Fruit fly (Drosophila melanogaster) whole organism, embryonic: Measurements from ENCODE around the gene CG43954.

Experiments
- Ada2b ChIP-seq: fragments of 200-800 bp; sonication (Bioruptor generic); IDR thresholded peaks from 2 replicates; pipeline ENCODE4 v1.3.6; 2022; ENCODE audit warnings: missing biosample characterization, missing genetic modification characterization
- Adf1 ChIP-seq: fragments of 200-800 bp; sonication (Bioruptor generic); IDR thresholded peaks from 2 replicates; pipeline ENCODE4 v1.3.6; 2022; ENCODE audit warnings: missing biosample characterization, missing genetic modification characterization
- B-H1 ChIP-seq: fragments of 200-800 bp; sonication (Bioruptor generic); IDR thresholded peaks from 3 replicates; pipeline ENCODE4 v1.3.6; 2022; ENCODE audit warnings: missing biosample characterization, missing genetic modification characterization
- BtbVII ChIP-seq: fragments of 200-800 bp; sonication (Bioruptor generic); optimal IDR thresholded peaks from 3 replicates; lab custom pipeline; 2017; ENCODE audit warnings: missing biosample characterization, mild to moderate bottlenecking, missing genetic modification characterization
- C15 ChIP-seq: fragments of 200-800 bp; sonication (Bioruptor generic); IDR thresholded peaks from 3 replicates; pipeline ENCODE4 v1.3.6; 2022; ENCODE audit warnings: missing biosample characterization, missing genetic modification characterization
- CG10543 ChIP-seq: fragments of 200-800 bp; sonication (Bioruptor generic); optimal IDR thresholded peaks from 3 replicates; lab custom pipeline; 2017; ENCODE audit warnings: missing biosample characterization, mild to moderate bottlenecking, missing genetic modification characterization, moderate library complexity
- CG11093 ChIP-seq: fragments of 200-800 bp; sonication (Bioruptor generic); IDR thresholded peaks from 3 replicates; pipeline ENCODE4 v1.3.6; 2022; ENCODE audit warnings: missing biosample characterization, missing genetic modification characterization
- CG13775 ChIP-seq: fragments of 200-800 bp; sonication (Bioruptor generic); optimal IDR thresholded peaks from 3 replicates; lab custom pipeline; 2017; ENCODE audit warnings: missing biosample characterization, mild to moderate bottlenecking, missing genetic modification characterization
- CG14014 ChIP-seq: fragments of 200-800 bp; sonication (Bioruptor generic); IDR thresholded peaks from 2 replicates; pipeline ENCODE4 v1.3.6; 2022; ENCODE audit warnings: missing biosample characterization, missing genetic modification characterization
- CG14667 ChIP-seq: fragments of 200-800 bp; sonication (Bioruptor generic); IDR thresholded peaks from 2 replicates; pipeline ENCODE4 v1.3.6; 2022; ENCODE audit warnings: missing biosample characterization, missing genetic modification characterization
- CG14710 ChIP-seq: fragments of 200-800 bp; sonication (Bioruptor generic); optimal IDR thresholded peaks from 3 replicates; lab custom pipeline; 2019; ENCODE audit warnings: missing biosample characterization, mild to moderate bottlenecking, missing genetic modification characterization, moderate library complexity
- CG15696 ChIP-seq: fragments of 200-800 bp; sonication (Bioruptor generic); optimal IDR thresholded peaks from 2 replicates; lab custom pipeline; 2019; ENCODE audit warnings: missing biosample characterization, mild to moderate bottlenecking, missing genetic modification characterization, moderate library complexity
- CG17328 ChIP-seq: fragments of 200-800 bp; sonication (Bioruptor generic); IDR thresholded peaks from 2 replicates; pipeline ENCODE4 v1.3.6; 2022; ENCODE audit warnings: missing biosample characterization, missing genetic modification characterization
- CG18476 ChIP-seq: fragments of 200-800 bp; sonication (Bioruptor generic); optimal IDR thresholded peaks from 2 replicates; lab custom pipeline; 2016; ENCODE audit warnings: missing biosample characterization, mild to moderate bottlenecking, missing genetic modification characterization
- CG18619 ChIP-seq: fragments of 200-800 bp; sonication (Bioruptor generic); optimal IDR thresholded peaks from 3 replicates; lab custom pipeline; 2017; ENCODE audit warnings: missing biosample characterization, mild to moderate bottlenecking, missing genetic modification characterization
- CG2202 ChIP-seq: fragments of 200-800 bp; sonication (Bioruptor generic); optimal IDR thresholded peaks from 2 replicates; lab custom pipeline; 2018; ENCODE audit warnings: missing biosample characterization, mild to moderate bottlenecking, missing genetic modification characterization
- CG3281 ChIP-seq: fragments of 200-800 bp; sonication (Bioruptor generic); optimal IDR thresholded peaks from 3 replicates; lab custom pipeline; 2017; ENCODE audit warnings: missing biosample characterization, mild to moderate bottlenecking, missing genetic modification characterization
- CG34422 ChIP-seq: fragments of 200-800 bp; sonication (Bioruptor generic); IDR thresholded peaks from 3 replicates; pipeline ENCODE4 v1.3.6; 2022; ENCODE audit warnings: missing biosample characterization, missing genetic modification characterization
- CG4360 ChIP-seq: fragments of 200-800 bp; sonication (Bioruptor generic); IDR thresholded peaks from 2 replicates; pipeline ENCODE4 v1.3.6; 2022; ENCODE audit warnings: missing biosample characterization, missing genetic modification characterization
- CG4617 ChIP-seq: fragments of 200-800 bp; sonication (Bioruptor generic); optimal IDR thresholded peaks from 3 replicates; lab custom pipeline; 2016; ENCODE audit warnings: missing biosample characterization, missing genetic modification characterization, borderline replicate concordance
- CG4730 ChIP-seq: fragments of 200-800 bp; sonication (Bioruptor generic); IDR thresholded peaks from 2 replicates; pipeline ENCODE4 v1.3.6; 2022; ENCODE audit warnings: missing biosample characterization, missing genetic modification characterization
- CG6254 ChIP-seq: fragments of 200-800 bp; sonication (Bioruptor generic); optimal IDR thresholded peaks from 3 replicates; lab custom pipeline; 2017; ENCODE audit warnings: mild to moderate bottlenecking, missing biosample characterization, missing genetic modification reagents, missing genetic modification characterization
- CG8359 ChIP-seq: fragments of 200-800 bp; sonication (Bioruptor generic); optimal IDR thresholded peaks from 2 replicates; lab custom pipeline; 2017; ENCODE audit warnings: missing biosample characterization, mild to moderate bottlenecking, missing genetic modification characterization, borderline replicate concordance
- Deaf1 ChIP-seq: fragments of 200-800 bp; optimal IDR thresholded peaks from 3 replicates; lab custom pipeline; 2019; ENCODE audit warnings: missing biosample characterization, mild to moderate bottlenecking, missing genetic modification characterization, moderate library complexity
- Dip3 ChIP-seq: fragments of 200-800 bp; sonication (Bioruptor generic); optimal IDR thresholded peaks from 3 replicates; lab custom pipeline; 2016; ENCODE audit warnings: missing biosample characterization, missing genetic modification characterization
- HLH54F ChIP-seq: fragments of 200-800 bp; sonication (Bioruptor generic); optimal IDR thresholded peaks from 3 replicates; lab custom pipeline; 2016; ENCODE audit warnings: missing biosample characterization, missing genetic modification characterization
- Hey ChIP-seq: fragments of 200-800 bp; sonication (Bioruptor generic); optimal IDR thresholded peaks from 3 replicates; lab custom pipeline; 2018; ENCODE audit warnings: missing biosample characterization, mild to moderate bottlenecking, missing genetic modification characterization
- Hsf ChIP-seq: fragments of 200-800 bp; sonication (Bioruptor generic); optimal IDR thresholded peaks from 3 replicates; lab custom pipeline; 2016; ENCODE audit warnings: missing biosample characterization, missing genetic modification characterization
- Lpt ChIP-seq: fragments of >200 bp; optimal IDR thresholded peaks from 2 replicates; lab custom pipeline; 2018; ENCODE audit warnings: missing biosample characterization, missing genetic modification characterization
- Mad ChIP-seq: fragments of 200-800 bp; sonication (Bioruptor generic); optimal IDR thresholded peaks from 2 replicates; lab custom pipeline; 2016; ENCODE audit warnings: missing biosample characterization, missing genetic modification characterization
- Nf-YA ChIP-seq: fragments of 200-800 bp; sonication (Bioruptor generic); IDR thresholded peaks from 2 replicates; pipeline ENCODE4 v1.3.6; 2022; ENCODE audit warnings: missing biosample characterization, missing genetic modification characterization
- PHDP ChIP-seq: fragments of 200-800 bp; sonication (Bioruptor generic); optimal IDR thresholded peaks from 3 replicates; lab custom pipeline; 2018; ENCODE audit warnings: missing biosample characterization, mild to moderate bottlenecking, missing genetic modification characterization, moderate library complexity
- esg ChIP-seq: fragments of 200-800 bp; sonication (Bioruptor generic); conservative IDR thresholded peaks from 2 replicates; pipeline ENCODE4 v1.3.6; 2022; ENCODE audit warnings: missing biosample characterization, missing genetic modification characterization
- fu2 ChIP-seq: fragments of 200-800 bp; sonication (Bioruptor generic); optimal IDR thresholded peaks from 2 replicates; lab custom pipeline; 2016; ENCODE audit warnings: missing biosample characterization, missing genetic modification characterization
- lab ChIP-seq: fragments of 200-800 bp; sonication (Bioruptor generic); optimal IDR thresholded peaks from 3 replicates; lab custom pipeline; 2017; ENCODE audit warnings: missing biosample characterization, missing genetic modification characterization, mild to moderate bottlenecking, moderate library complexity, missing genetic modification reagents
- lbe ChIP-seq: fragments of 200-800 bp; sonication (Bioruptor generic); optimal IDR thresholded peaks from 2 replicates; lab custom pipeline; 2016; ENCODE audit warnings: missing biosample characterization, mild to moderate bottlenecking, missing genetic modification characterization
- lola ChIP-seq, 3 experiments: fragments of >200 bp in 2 of 3; fragments of 200-800 bp in 1 of 3; sonication (Bioruptor generic) in 1 of 3; optimal IDR thresholded peaks; 2 replicates each; lab custom pipeline; 2017 to 2019; ENCODE audit warnings: missing biosample characterization in 3 of 3, missing genetic modification characterization in 3 of 3, mild to moderate bottlenecking in 1 of 3, moderate library complexity in 1 of 3
- onecut ChIP-seq: fragments of 200-800 bp; sonication (Bioruptor generic); IDR thresholded peaks from 2 replicates; pipeline ENCODE4 v1.3.6; 2022; ENCODE audit warnings: missing biosample characterization, missing genetic modification characterization
- phol ChIP-seq: fragments of 200-800 bp; sonication (Bioruptor generic); optimal IDR thresholded peaks from 3 replicates; lab custom pipeline; 2018; ENCODE audit warnings: missing biosample characterization, mild to moderate bottlenecking, missing genetic modification characterization, moderate library complexity
- pros ChIP-seq: fragments of 200-800 bp; sonication (Bioruptor generic); optimal IDR thresholded peaks from 3 replicates; lab custom pipeline; 2019; ENCODE audit warnings: missing biosample characterization, mild to moderate bottlenecking, missing genetic modification characterization, moderate library complexity
- psq ChIP-seq: fragments of 200-800 bp; sonication (Bioruptor generic); optimal IDR thresholded peaks from 2 replicates; lab custom pipeline; 2017; ENCODE audit warnings: missing biosample characterization, missing genetic modification characterization
- sc ChIP-seq, 3 experiments: fragments of >200 bp in 2 of 3; fragments of 200-800 bp in 1 of 3; sonication (Bioruptor generic) in 1 of 3; optimal IDR thresholded peaks; 2 replicates in 2 of 3; 3 replicates in 1 of 3; lab custom pipeline; 2017; ENCODE audit warnings: mild to moderate bottlenecking in 1 of 3, missing biosample characterization in 1 of 3, missing genetic modification characterization in 1 of 3, missing genetic modification reagents in 1 of 3
- slp2 ChIP-seq: fragments of 200-800 bp; sonication (Bioruptor generic); optimal IDR thresholded peaks from 2 replicates; lab custom pipeline; 2016; ENCODE audit warnings: missing biosample characterization, missing genetic modification characterization
- ssp ChIP-seq: fragments of 200-800 bp; sonication (Bioruptor generic); IDR thresholded peaks from 2 replicates; pipeline ENCODE4 v1.3.6; 2022; ENCODE audit warnings: missing biosample characterization, missing genetic modification characterization
- tgo ChIP-seq: fragments of 200-800 bp; sonication (Bioruptor generic); IDR thresholded peaks from 3 replicates; pipeline ENCODE4 v1.3.6; 2022; ENCODE audit warnings: missing biosample characterization, missing genetic modification characterization
- tna ChIP-seq: fragments of 200-800 bp; sonication (Bioruptor generic); IDR thresholded peaks from 2 replicates; pipeline ENCODE4 v1.3.6; 2022; ENCODE audit warnings: missing biosample characterization, missing genetic modification characterization; ENCODE audit not compliant: partially characterized antibody
- wdn ChIP-seq: fragments of 200-800 bp; sonication (Bioruptor generic); IDR thresholded peaks from 2 replicates; pipeline ENCODE4 v1.3.6; 2022; ENCODE audit warnings: missing biosample characterization, missing genetic modification characterization
- z ChIP-seq: fragments of 200-800 bp; sonication (Bioruptor generic); IDR thresholded peaks from 3 replicates; pipeline ENCODE4 v1.3.6; 2022; ENCODE audit warnings: missing biosample characterization, missing genetic modification characterization
- zen ChIP-seq: fragments of 200-800 bp; sonication (Bioruptor generic); optimal IDR thresholded peaks from 3 replicates; lab custom pipeline; 2018; ENCODE audit warnings: missing biosample characterization, mild to moderate bottlenecking, missing genetic modification characterization, moderate library complexity
- zfh1 ChIP-seq: fragments of 200-800 bp; sonication (Bioruptor generic); IDR thresholded peaks from 3 replicates; pipeline ENCODE4 v1.3.6; 2022; ENCODE audit warnings: missing biosample characterization, missing genetic modification characterization

The CG43954 gene

DNA sequence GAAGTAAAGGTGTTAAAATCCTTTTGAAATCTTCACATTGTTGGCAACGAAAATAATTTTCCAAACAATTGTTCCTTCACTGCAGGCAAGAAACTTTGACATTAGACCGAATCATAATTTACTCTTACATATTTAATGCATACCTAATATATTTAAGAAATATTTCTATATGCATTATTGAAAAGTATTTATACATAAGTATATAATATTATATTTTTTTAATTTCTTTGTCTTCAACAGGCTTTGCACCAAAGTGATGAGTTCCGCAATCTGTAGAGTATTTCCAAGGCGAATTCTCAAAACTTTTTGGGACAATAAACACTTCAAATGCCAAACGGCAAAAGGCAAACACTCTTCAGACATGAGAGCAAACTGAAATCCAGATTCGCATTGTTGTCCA, 14.4 kb downstream of the CG43954 start (continued):
- TF ChIP-seq pros (GFP tag; lab: Kevin White, UChicago) = no peak
- peak; percentile 46 for TF ChIP-seq ssp (GFP tag; lab: Robert Waterston, UW)
- no peak for TF ChIP-seq CG17328 (GFP tag; lab: Robert Waterston, UW)
- TF ChIP-seq CG3281 (GFP tag; lab: Kevin White, UChicago) = no peak
- 0 out of 3 replicates have a peak, but pooled peaks have one; percentile 28 for TF ChIP-seq B-H1
- peak; percentile 3 for TF ChIP-seq lab (GFP tag; lab: Kevin White, UChicago)
- TF ChIP-seq Dip3 (GFP tag; lab: Kevin White, UChicago) = no peak
- TF ChIP-seq CG13775 (GFP tag; lab: Kevin White, UChicago) = no peak
- TF ChIP-seq HLH54F = no peak
- no peak for TF ChIP-seq slp2
- TF ChIP-seq CG4617 = no peak
- no peak for TF ChIP-seq Lpt (GFP tag; lab: Kevin White, UChicago)
- no peak for TF ChIP-seq fu2
- no peak for TF ChIP-seq wdn (GFP tag; lab: Robert Waterston, UW)
- TF ChIP-seq CG2202 (tag; lab: Kevin White, UChicago) = no peak
- TF ChIP-seq CG4360 (GFP tag; lab: Robert Waterston, UW) = no peak
- no peak for TF ChIP-seq lbe (GFP tag; lab: Kevin White, UChicago)
- TF ChIP-seq onecut (GFP tag; lab: Robert Waterston, UW) = no peak
- TF ChIP-seq Adf1 (GFP tag; lab: Robert Waterston, UW) = no peak
- peak; percentile 46; the same call in 1 of the 2 replicates for TF ChIP-seq esg
- TF ChIP-seq CG18619 (GFP tag; lab: Kevin White, UChicago) = no peak
- TF ChIP-seq BtbVII (GFP tag; lab: Kevin White, UChicago) = peak; percentile 7
- TF ChIP-seq zfh1 (GFP tag; lab: Robert Waterston, UW) = peak; percentile 43; the same call in 1 of the 3 replicates
- TF ChIP-seq CG14710 = peak; percentile 30
- TF ChIP-seq PHDP (tag; lab: Kevin White, UChicago) = peak; percentile 56
- no peak for TF ChIP-seq CG10543 (GFP tag; lab: Kevin White, UChicago)
- peak; percentile 61; the same call in 2 of the 3 replicates for TF ChIP-seq tgo (GFP tag; lab: Robert Waterston, UW)
- no peak for TF ChIP-seq CG11093 (GFP tag; lab: Robert Waterston, UW)
- no peak for TF ChIP-seq sc (optimal IDR thresholded peaks at IDR 0.05; lab: Kevin White, UChicago)
- TF ChIP-seq sc (GFP tag; optimal IDR thresholded peaks at IDR 0.05; lab: Kevin White, UChicago) = peak; percentile 1
- peak; percentile 46 for TF ChIP-seq phol (tag; lab: Kevin White, UChicago)
- no peak for TF ChIP-seq tna
- 0 out of 2 replicates have a peak, but pooled peaks have one; percentile 29 for TF ChIP-seq CG4730 (GFP tag; lab: Robert Waterston, UW)
- TF ChIP-seq Hsf = no peak
- no peak for TF ChIP-seq CG8359 (GFP tag; lab: Kevin White, UChicago)
- peak; percentile 40; the same call in 1 of the 2 replicates for TF ChIP-seq Nf-YA (GFP tag; lab: Robert Waterston, UW)
- peak; percentile 38; the same call in 1 of the 2 replicates for TF ChIP-seq CG14014 (GFP tag; lab: Robert Waterston, UW)
- TF ChIP-seq CG6254 (GFP tag; lab: Kevin White, UChicago) = no peak
- no peak for TF ChIP-seq CG15696 (tag; lab: Kevin White, UChicago)
- no peak for TF ChIP-seq C15 (GFP tag; lab: Robert Waterston, UW)
- no peak for TF ChIP-seq Mad (GFP tag; lab: Kevin White, UChicago)
- no peak for TF ChIP-seq CG14667 (GFP tag; lab: Robert Waterston, UW)
- no peak for TF ChIP-seq psq (GFP tag; lab: Kevin White, UChicago)
- no peak for TF ChIP-seq z (GFP tag; lab: Robert Waterston, UW)
- TF ChIP-seq CG18476 = no peak
- peak; percentile 32; the same call in 1 of the 2 replicates for TF ChIP-seq Ada2b (GFP tag; lab: Robert Waterston, UW)
- no peak for TF ChIP-seq zen (tag; lab: Kevin White, UChicago)
- peak in 1 of 3 experiments; percentile 2 for TF ChIP-seq lola (GFP tag; optimal IDR thresholded peaks at IDR 0.05; lab: Kevin White, UChicago)
- TF ChIP-seq Hey (tag; lab: Kevin White, UChicago) = no peak
- TF ChIP-seq Deaf1 (tag; lab: Kevin White, UChicago) = no peak
- 0 out of 3 replicates have a peak, but pooled peaks have one; percentile 38 for TF ChIP-seq CG34422 (GFP tag; lab: Robert Waterston, UW)
